Fruit fly (Drosophila melanogaster) whole organism, embryonic: ENCODE measurements around the gene dsx-c73A.

Experiments
- Antp ChIP-seq: fragments of 200-800 bp; sonication (Bioruptor generic); optimal IDR thresholded peaks from 3 replicates; lab custom pipeline; 2016; ENCODE audit warnings: missing biosample characterization, missing genetic modification characterization
- CG10267 ChIP-seq: fragments of 200-800 bp; sonication (Bioruptor generic); optimal IDR thresholded peaks from 2 replicates; lab custom pipeline; 2018; ENCODE audit warnings: missing biosample characterization, mild to moderate bottlenecking, missing genetic modification characterization, moderate library complexity
- CG12219 ChIP-seq: fragments of 200-800 bp; sonication (Bioruptor generic); optimal IDR thresholded peaks from 3 replicates; lab custom pipeline; 2018; ENCODE audit warnings: missing biosample characterization, mild to moderate bottlenecking, missing genetic modification characterization
- CG12659 ChIP-seq: fragments of 200-800 bp; sonication (Bioruptor generic); optimal IDR thresholded peaks from 3 replicates; lab custom pipeline; 2017; ENCODE audit warnings: mild to moderate bottlenecking, missing biosample characterization, missing genetic modification reagents, missing genetic modification characterization
- CG12769 ChIP-seq: fragments of 200-800 bp; sonication (Bioruptor generic); optimal IDR thresholded peaks from 2 replicates; lab custom pipeline; 2019; ENCODE audit warnings: missing biosample characterization, mild to moderate bottlenecking, missing genetic modification characterization, moderate library complexity
- CG16813 ChIP-seq: fragments of 200-800 bp; sonication (Bioruptor generic); IDR thresholded peaks from 3 replicates; pipeline ENCODE4 v1.3.6; 2022; ENCODE audit warnings: missing biosample characterization, missing genetic modification characterization; ENCODE audit not compliant: partially characterized antibody
- CG17359 ChIP-seq: fragments of 200-800 bp; sonication (Bioruptor generic); optimal IDR thresholded peaks from 3 replicates; lab custom pipeline; 2018; ENCODE audit warnings: missing biosample characterization, mild to moderate bottlenecking, missing genetic modification characterization, moderate library complexity
- CG18262 ChIP-seq: fragments of 200-800 bp; optimal IDR thresholded peaks from 3 replicates; lab custom pipeline; 2019; ENCODE audit warnings: missing biosample characterization, mild to moderate bottlenecking, missing genetic modification characterization, moderate library complexity
- CG18476 ChIP-seq: fragments of 200-800 bp; sonication (Bioruptor generic); optimal IDR thresholded peaks from 2 replicates; lab custom pipeline; 2016; ENCODE audit warnings: missing biosample characterization, mild to moderate bottlenecking, missing genetic modification characterization
- CG2712 ChIP-seq: fragments of 200-800 bp; optimal IDR thresholded peaks from 3 replicates; lab custom pipeline; 2019; ENCODE audit warnings: missing biosample characterization, mild to moderate bottlenecking, missing genetic modification characterization, moderate library complexity
- CG31388 ChIP-seq: fragments of 200-800 bp; sonication (Bioruptor generic); optimal IDR thresholded peaks from 2 replicates; lab custom pipeline; 2016; ENCODE audit warnings: missing biosample characterization, missing genetic modification characterization
- CG5953 ChIP-seq: fragments of 200-800 bp; sonication (Bioruptor generic); IDR thresholded peaks from 2 replicates; pipeline ENCODE4 v1.3.6; 2022; ENCODE audit warnings: missing biosample characterization, missing genetic modification characterization
- CG6791 ChIP-seq: fragments of 200-800 bp; sonication (Bioruptor generic); IDR thresholded peaks from 3 replicates; pipeline ENCODE4 v1.3.6; 2022; ENCODE audit warnings: missing biosample characterization, missing genetic modification characterization; ENCODE audit not compliant: partially characterized antibody
- CG8089 ChIP-seq: fragments of 200-800 bp; sonication (Bioruptor generic); optimal IDR thresholded peaks from 3 replicates; lab custom pipeline; 2016; ENCODE audit warnings: missing biosample characterization, missing genetic modification characterization
- CG8359 ChIP-seq: fragments of 200-800 bp; sonication (Bioruptor generic); optimal IDR thresholded peaks from 2 replicates; lab custom pipeline; 2017; ENCODE audit warnings: missing biosample characterization, mild to moderate bottlenecking, missing genetic modification characterization, borderline replicate concordance
- Deaf1 ChIP-seq: fragments of 200-800 bp; optimal IDR thresholded peaks from 3 replicates; lab custom pipeline; 2019; ENCODE audit warnings: missing biosample characterization, mild to moderate bottlenecking, missing genetic modification characterization, moderate library complexity
- Dfd ChIP-seq, 2 experiments: fragments of >200 bp; optimal IDR thresholded peaks; 2 replicates each; lab custom pipeline; 2017; ENCODE audit warnings: missing biosample characterization in 2 of 2, missing genetic modification characterization in 2 of 2
- Dip3 ChIP-seq: fragments of 200-800 bp; sonication (Bioruptor generic); optimal IDR thresholded peaks from 3 replicates; lab custom pipeline; 2016; ENCODE audit warnings: missing biosample characterization, missing genetic modification characterization
- E2f1 ChIP-seq: fragments of 200-800 bp; sonication (Bioruptor generic); IDR thresholded peaks from 2 replicates; pipeline ENCODE4 v1.3.6; 2022; ENCODE audit warnings: missing biosample characterization, missing genetic modification characterization
- HLH3B ChIP-seq: fragments of 200-800 bp; sonication (Bioruptor generic); IDR thresholded peaks from 2 replicates; pipeline ENCODE4 v1.3.6; 2022; ENCODE audit warnings: missing biosample characterization, missing genetic modification characterization
- HmgZ ChIP-seq: fragments of 200-800 bp; sonication (Bioruptor generic); optimal IDR thresholded peaks from 2 replicates; lab custom pipeline; 2018; ENCODE audit warnings: missing biosample characterization, mild to moderate bottlenecking, missing genetic modification characterization
- MTF-1 ChIP-seq: fragments of 200-800 bp; sonication (Bioruptor generic); optimal IDR thresholded peaks from 2 replicates; lab custom pipeline; 2018; ENCODE audit warnings: missing biosample characterization, mild to moderate bottlenecking, missing genetic modification characterization, borderline replicate concordance
- NfI ChIP-seq: fragments of 200-800 bp; sonication (Bioruptor generic); optimal IDR thresholded peaks from 3 replicates; lab custom pipeline; 2018; ENCODE audit warnings: missing biosample characterization, mild to moderate bottlenecking, missing genetic modification characterization, moderate library complexity
- Pdp1 ChIP-seq, 2 experiments: fragments of 200-800 bp; sonication (Bioruptor generic); optimal IDR thresholded peaks; 3 replicates each; lab custom pipeline; 2016; ENCODE audit warnings: missing biosample characterization in 2 of 2, missing genetic modification characterization in 2 of 2, mild to moderate bottlenecking in 1 of 2, moderate library complexity in 1 of 2
- Ptx1 ChIP-seq: fragments of 200-800 bp; sonication (Bioruptor generic); IDR thresholded peaks from 2 replicates; pipeline ENCODE4 v1.3.6; 2022; ENCODE audit warnings: missing biosample characterization, missing genetic modification characterization
- Sox100B ChIP-seq: fragments of 200-800 bp; sonication (Bioruptor generic); optimal IDR thresholded peaks from 3 replicates; lab custom pipeline; 2018; ENCODE audit warnings: missing biosample characterization, mild to moderate bottlenecking, missing genetic modification characterization
- az2 ChIP-seq: fragments of 200-800 bp; sonication (Bioruptor generic); optimal IDR thresholded peaks from 3 replicates; lab custom pipeline; 2016; ENCODE audit warnings: missing biosample characterization, missing genetic modification characterization
- cg ChIP-seq: fragments of 200-800 bp; sonication (Bioruptor generic); optimal IDR thresholded peaks from 3 replicates; lab custom pipeline; 2019; ENCODE audit warnings: missing biosample characterization, mild to moderate bottlenecking, missing genetic modification characterization, moderate library complexity
- dan ChIP-seq: fragments of 200-800 bp; sonication (Bioruptor generic); IDR thresholded peaks from 2 replicates; pipeline ENCODE4 v1.3.6; 2022; ENCODE audit warnings: missing biosample characterization, missing genetic modification characterization
- ems ChIP-seq: fragments of 200-800 bp; sonication (Bioruptor generic); optimal IDR thresholded peaks from 3 replicates; lab custom pipeline; 2016; ENCODE audit warnings: missing biosample characterization, missing genetic modification characterization
- esg ChIP-seq: fragments of 200-800 bp; sonication (Bioruptor generic); conservative IDR thresholded peaks from 2 replicates; pipeline ENCODE4 v1.3.6; 2022; ENCODE audit warnings: missing biosample characterization, missing genetic modification characterization
- fd96Cb ChIP-seq: fragments of 200-800 bp; sonication (Bioruptor generic); optimal IDR thresholded peaks from 2 replicates; lab custom pipeline; 2018; ENCODE audit warnings: missing biosample characterization, mild to moderate bottlenecking, missing genetic modification characterization, moderate library complexity
- gem ChIP-seq: fragments of 200-800 bp; sonication (Bioruptor generic); optimal IDR thresholded peaks from 2 replicates; lab custom pipeline; 2019; ENCODE audit warnings: missing biosample characterization, mild to moderate bottlenecking, missing genetic modification characterization, moderate library complexity
- grn ChIP-seq: fragments of 200-800 bp; sonication (Bioruptor generic); optimal IDR thresholded peaks from 3 replicates; lab custom pipeline; 2017; ENCODE audit warnings: missing biosample characterization, missing genetic modification characterization
- hbn ChIP-seq: fragments of 200-800 bp; sonication (Bioruptor generic); IDR thresholded peaks from 2 replicates; pipeline ENCODE4 v1.3.6; 2022; ENCODE audit warnings: missing biosample characterization, missing genetic modification characterization; ENCODE audit not compliant: partially characterized antibody
- inv ChIP-seq: fragments of 200-800 bp; sonication (Bioruptor generic); IDR thresholded peaks from 2 replicates; pipeline ENCODE4 v1.3.6; 2022; ENCODE audit warnings: missing biosample characterization, missing genetic modification characterization; ENCODE audit not compliant: partially characterized antibody
- jing ChIP-seq: fragments of 200-800 bp; sonication (Bioruptor generic); optimal IDR thresholded peaks from 2 replicates; lab custom pipeline; 2018; ENCODE audit warnings: missing biosample characterization, mild to moderate bottlenecking, missing genetic modification characterization
- kah ChIP-seq: fragments of 200-800 bp; sonication (Bioruptor generic); optimal IDR thresholded peaks from 2 replicates; lab custom pipeline; 2018; ENCODE audit warnings: missing biosample characterization, mild to moderate bottlenecking, missing genetic modification characterization
- lola ChIP-seq, 3 experiments: fragments of >200 bp in 2 of 3; fragments of 200-800 bp in 1 of 3; sonication (Bioruptor generic) in 1 of 3; optimal IDR thresholded peaks; 2 replicates each; lab custom pipeline; 2017 to 2019; ENCODE audit warnings: missing biosample characterization in 3 of 3, missing genetic modification characterization in 3 of 3, mild to moderate bottlenecking in 1 of 3, moderate library complexity in 1 of 3
- otp ChIP-seq: fragments of 200-800 bp; sonication (Bioruptor generic); IDR thresholded peaks from 3 replicates; pipeline ENCODE4, ENCODE4 v1.3.6; 2022; ENCODE audit warnings: missing biosample characterization, missing genetic modification characterization
- sd ChIP-seq: fragments of 200-800 bp; sonication (Bioruptor generic); optimal IDR thresholded peaks from 3 replicates; lab custom pipeline; 2018; ENCODE audit warnings: missing biosample characterization, mild to moderate bottlenecking, missing genetic modification characterization, moderate library complexity
- sens ChIP-seq: fragments of 200-800 bp; sonication (Bioruptor generic); peaks from one replicate; lab custom pipeline; 2016; ENCODE audit warnings: missing biosample characterization, missing genetic modification characterization
- shn ChIP-seq: fragments of 200-800 bp; sonication (Bioruptor generic); optimal IDR thresholded peaks from 3 replicates; lab custom pipeline; 2016; ENCODE audit warnings: missing biosample characterization, missing genetic modification characterization
- sr ChIP-seq: fragments of 200-800 bp; sonication (Bioruptor generic); IDR thresholded peaks from 3 replicates; pipeline ENCODE4 v1.3.6; 2022; ENCODE audit warnings: missing biosample characterization, missing genetic modification characterization
- stc ChIP-seq: fragments of 200-800 bp; sonication (Bioruptor generic); IDR thresholded peaks from 2 replicates; pipeline ENCODE4 v1.3.6; 2022; ENCODE audit warnings: missing biosample characterization, missing genetic modification characterization
- toy ChIP-seq: fragments of 200-800 bp; sonication (Bioruptor generic); IDR thresholded peaks from 2 replicates; pipeline ENCODE4 v1.3.6; 2022; ENCODE audit warnings: missing biosample characterization, missing genetic modification characterization
- ttk ChIP-seq: fragments of 200-800 bp; sonication (Bioruptor generic); IDR thresholded peaks from 2 replicates; pipeline ENCODE4 v2.1.2; 2022; ENCODE audit warnings: missing biosample characterization, missing genetic modification characterization
- usp ChIP-seq: fragments of >200 bp; optimal IDR thresholded peaks from 2 replicates; lab custom pipeline; 2017; ENCODE audit warnings: missing biosample characterization, missing genetic modification characterization

Gene dsx-c73A

DNA sequence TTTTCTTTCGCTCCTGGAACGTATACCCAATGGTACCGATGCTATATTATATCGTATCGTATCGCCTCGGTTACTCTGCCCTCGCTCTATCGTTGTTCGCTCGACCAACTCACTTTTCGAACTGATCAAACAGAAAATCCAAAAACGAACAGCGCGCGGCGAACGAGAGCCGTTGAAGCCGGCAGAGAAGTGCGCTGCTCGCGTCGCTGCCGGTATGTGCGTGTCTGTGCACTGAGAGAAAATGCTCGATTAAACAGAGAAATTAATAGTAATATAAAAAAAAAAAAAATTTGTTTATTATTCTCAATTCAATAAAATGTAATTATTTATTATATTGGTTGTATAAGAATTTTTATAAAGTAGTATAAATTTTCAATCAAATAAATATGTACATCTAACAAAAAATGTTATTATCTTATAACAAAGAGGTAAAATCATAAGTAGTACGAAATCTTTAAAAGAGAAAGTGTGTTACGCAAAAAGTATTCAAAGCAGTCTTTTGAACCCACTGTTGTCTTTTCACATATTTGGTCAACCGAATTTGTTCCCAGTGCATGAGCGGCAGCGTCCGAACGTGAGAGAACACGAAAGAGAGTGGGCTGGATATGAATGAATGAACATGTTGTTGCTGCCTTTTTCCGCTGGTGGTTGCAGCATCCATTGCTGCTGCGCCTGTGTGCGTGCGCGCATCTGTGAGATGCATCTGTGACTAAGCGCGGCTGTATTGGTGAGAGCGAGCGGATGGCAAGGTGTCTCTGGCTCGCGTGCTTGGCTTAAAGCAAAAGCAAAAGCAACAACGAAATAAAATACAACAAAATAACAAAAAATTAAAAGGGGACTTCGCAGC, 32.0 kb upstream of the dsx-c73A start, which contains the start of gene aos (continued):
- no peak for TF ChIP-seq usp (GFP tag; lab: Kevin White, UChicago)
- peak; percentile 64 for TF ChIP-seq cg (GFP tag; lab: Kevin White, UChicago)
- TF ChIP-seq lola (GFP tag; optimal IDR thresholded peaks at IDR 0.05; lab: Kevin White, UChicago): peak in 1 of 3 experiments; percentile 98
- peak; percentile 92 for TF ChIP-seq CG10267 (tag; lab: Kevin White, UChicago)
- TF ChIP-seq CG12219 (GFP tag; lab: Kevin White, UChicago): peak; percentile 56
- TF ChIP-seq esg (GFP tag; lab: Robert Waterston, UW): peak; percentile 80
- TF ChIP-seq toy (GFP tag; lab: Robert Waterston, UW): no peak; the same call in 1 of the 2 replicates
- peak; percentile 6 for TF ChIP-seq HmgZ (tag; lab: Kevin White, UChicago)
- TF ChIP-seq hbn (GFP tag; lab: Robert Waterston, UW): no peak
- TF ChIP-seq inv: no peak
- TF ChIP-seq HLH3B (GFP tag; lab: Robert Waterston, UW): peak; percentile 81
- TF ChIP-seq CG12769 (tag; lab: Kevin White, UChicago): peak; percentile 46
- TF ChIP-seq CG31388 (GFP tag; lab: Kevin White, UChicago): peak; percentile 45
- peak; percentile 41 for TF ChIP-seq MTF-1
- TF ChIP-seq grn (GFP tag; lab: Kevin White, UChicago): no peak
- TF ChIP-seq Antp: peak; percentile 57
- peak; percentile 81 for TF ChIP-seq Deaf1 (tag; lab: Kevin White, UChicago)
- peak; percentile 86 for TF ChIP-seq E2f1 (GFP tag; lab: Robert Waterston, UW)
- TF ChIP-seq CG8089 (GFP tag; lab: Kevin White, UChicago): no peak
- TF ChIP-seq dan (GFP tag; lab: Robert Waterston, UW): peak; percentile 58; the same call in 1 of the 2 replicates
- peak; percentile 88 for TF ChIP-seq CG18476 (GFP tag; lab: Kevin White, UChicago)
- TF ChIP-seq sr (GFP tag; lab: Robert Waterston, UW): peak; percentile 7; the same call in 1 of the 3 replicates
- peak; percentile 97 for TF ChIP-seq gem (tag; lab: Kevin White, UChicago)
- peak; percentile 92 for TF ChIP-seq az2 (GFP tag; lab: Kevin White, UChicago)
- peak; percentile 38; the same call in 2 of the 3 replicates for TF ChIP-seq otp
- TF ChIP-seq sens (GFP tag; lab: Kevin White, UChicago): peak; percentile 53
- TF ChIP-seq, all 482 proteins: peak for 356

dm6 chr3L:16482167-16482566, 30.4 kb upstream of the dsx-c73A start:
- TF ChIP-seq stc (GFP tag; lab: Robert Waterston, UW) (peak; percentile 62), Sox100B (GFP tag; lab: Kevin White, UChicago) (peak; percentile 46), Ptx1 (GFP tag; lab: Robert Waterston, UW) (peak; percentile 57), CG6791 (GFP tag; lab: Robert Waterston, UW) (no peak), Dip3 (GFP tag; lab: Kevin White, UChicago) (no peak), CG12659 (no peak), CG8359 (GFP tag; lab: Kevin White, UChicago) (no peak), sd (tag; lab: Kevin White, UChicago) (no peak), CG17359 (tag; lab: Kevin White, UChicago) (peak; percentile 38), ems (no peak), CG5953 (GFP tag; lab: Robert Waterston, UW) (0 out of 2 replicates have a peak, but pooled peaks have one; percentile 37), kah (GFP tag; lab: Kevin White, UChicago) (peak; percentile 48), Dfd (GFP tag; optimal IDR thresholded peaks at IDR 0.05; lab: Kevin White, UChicago) (no peak), shn (GFP tag; lab: Kevin White, UChicago) (no peak), CG18262 (tag; lab: Kevin White, UChicago) (peak; percentile 31), jing (GFP tag; lab: Kevin White, UChicago) (peak; percentile 27), CG16813 (GFP tag; lab: Robert Waterston, UW) (no peak), ttk (peak; percentile 52), NfI (GFP tag; lab: Kevin White, UChicago) (peak; percentile 9), Pdp1 (GFP tag; optimal IDR thresholded peaks at IDR 0.05; lab: Kevin White, UChicago) (peak in 1 of 2 experiments; percentile 37), CG2712 (peak; percentile 53), fd96Cb (tag; lab: Kevin White, UChicago) (peak; percentile 28)
